Worm (Caenorhabditis elegans) whole organism, midembryonic: Measurements from ENCODE around the gene C24B5.4.

ENCODE experiments used
- T22C8.4 ChIP-seq: fragments of 200-800 bp; sonication (Bioruptor generic); IDR thresholded peaks from 2 replicates; pipeline ENCODE4 v1.3.6; 2022; ENCODE audit warnings: missing genetic modification characterization, missing compliant biosample characterization
- cog-1 ChIP-seq: sonication (generic microtip); optimal IDR thresholded peaks from 2 replicates; lab custom pipeline; 2016; ENCODE audit warnings: missing genetic modification characterization, missing compliant biosample characterization
- flt-1 ChIP-seq: fragments of 200-800 bp; sonication (Bioruptor generic); IDR thresholded peaks from 2 replicates; pipeline ENCODE4 v1.3.6; 2022; ENCODE audit warnings: missing genetic modification characterization, missing compliant biosample characterization
- klf-2 ChIP-seq: fragments of 200-800 bp; sonication (Bioruptor generic); conservative IDR thresholded peaks from 2 replicates; pipeline ENCODE4 v1.3.6; 2022; ENCODE audit warnings: missing genetic modification reagents, missing genetic modification characterization, missing compliant biosample characterization
- med-1 ChIP-seq: sonication (generic microtip); optimal IDR thresholded peaks from 2 replicates; lab custom pipeline; 2017; ENCODE audit warnings: missing genetic modification characterization, mild to moderate bottlenecking, missing compliant biosample characterization, antibody characterized with exemption, missing genetic modification reagents; ENCODE audit not compliant: insufficient read depth
- ref-1 ChIP-seq: fragments of 200-800 bp; sonication (Bioruptor generic); conservative IDR thresholded peaks from 2 replicates; pipeline ENCODE4 v1.3.6; 2022; ENCODE audit warnings: missing genetic modification reagents, missing genetic modification characterization, missing compliant biosample characterization
- ztf-23 ChIP-seq: fragments of 200-800 bp; sonication (Bioruptor generic); IDR thresholded peaks from 2 replicates; pipeline ENCODE4 v1.3.6; 2022; ENCODE audit warnings: missing genetic modification reagents, missing genetic modification characterization, missing compliant biosample characterization

- TF ChIP-seq flt-1 (GFP tag; lab: Robert Waterston, UW) (no peak), cog-1 (tag; lab: Kevin White, UChicago) (no peak), klf-2 (GFP tag; lab: Robert Waterston, UW) (no peak), ref-1 (no peak), T22C8.4 (GFP tag; lab: Robert Waterston, UW) (no peak), ztf-23 (GFP tag; lab: Robert Waterston, UW) (no peak), med-1 (GFP tag; lab: Kevin White, UChicago) (no peak)
Observed at ce11 chrV:9220444-9220843, 23.3 kb upstream of the C24B5.4 start.
